In the genomic region with DNA sequence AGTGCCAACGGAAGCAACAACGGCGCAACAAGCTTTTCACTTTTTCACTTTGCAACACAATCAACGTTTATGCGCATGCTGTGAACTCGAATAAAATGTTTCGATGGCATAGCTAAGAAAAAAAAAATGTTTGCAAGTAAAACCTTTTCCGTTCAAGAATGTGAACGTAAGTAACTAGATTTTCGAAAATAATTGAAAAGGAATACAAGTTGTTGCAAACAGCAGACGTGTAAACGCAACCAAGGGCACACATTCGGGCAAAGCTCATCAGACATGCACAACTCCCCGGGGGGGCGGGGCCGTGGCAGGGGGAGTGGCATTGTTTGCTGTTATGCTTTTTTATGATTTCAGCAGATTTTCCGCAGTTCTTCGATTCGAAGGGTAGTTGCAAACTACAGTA, we compare ENCODE assay signal across 5 fruit fly cellular contexts.
A peak's percentile ranks its signal among the peaks of the same experiment; 100 is the strongest.
TF ChIP-seq lines count a peak whose summit lies in the region.

No protein-coding gene starts in this region.

- no peak for TF ChIP-seq CTCF in whole organism, embryonic (GFP tag; optimal IDR thresholded peaks at IDR 0.05; lab: Kevin White, UChicago)

TF ChIP-seq in whole organism, adult, 20 proteins besides CTCF, POLR2A, EP300 and RAD21:
- TF ChIP-seq cnc (optimal IDR thresholded peaks at IDR 0.05; lab: Kevin White, UChicago) (no peak), CG14711 (tag; optimal IDR thresholded peaks at IDR 0.05; lab: Kevin White, UChicago) (peak; percentile 21), tj (GFP tag; optimal IDR thresholded peaks at IDR 0.05; lab: Kevin White, UChicago) (peak; percentile 44), bab1 (GFP tag; optimal IDR thresholded peaks at IDR 0.05; lab: Kevin White, UChicago) (peak; percentile 58)

TF ChIP-seq in whole organism, embryonic, 481 proteins besides CTCF, POLR2A, EP300 and RAD21 (continues in another document):
- TF ChIP-seq CG15601 (tag; optimal IDR thresholded peaks at IDR 0.05; lab: Kevin White, UChicago), result no peak
- peak; percentile 18 for TF ChIP-seq CG12391 (tag; optimal IDR thresholded peaks at IDR 0.05; lab: Kevin White, UChicago)
- TF ChIP-seq zen2 (GFP tag; IDR thresholded peaks at IDR 0.05; lab: Robert Waterston, UW; ENCODE audit: partially characterized antibody), result no peak
- peak; percentile 14 for TF ChIP-seq Hmr (GFP tag; optimal IDR thresholded peaks at IDR 0.05; lab: Kevin White, UChicago)
- TF ChIP-seq Mad (GFP tag; optimal IDR thresholded peaks at IDR 0.05; lab: Kevin White, UChicago), result no peak
- peak; percentile 40 for TF ChIP-seq gem (tag; optimal IDR thresholded peaks at IDR 0.05; lab: Kevin White, UChicago)
- peak; percentile 45 for TF ChIP-seq Drgx (GFP tag; IDR thresholded peaks at IDR 0.05; lab: Robert Waterston, UW)
- TF ChIP-seq gt (GFP tag; IDR thresholded peaks at IDR 0.05; lab: Robert Waterston, UW), result no peak
- TF ChIP-seq lab (GFP tag; optimal IDR thresholded peaks at IDR 0.05; lab: Kevin White, UChicago), result peak; percentile 26
- TF ChIP-seq Dek (tag; optimal IDR thresholded peaks at IDR 0.05; lab: Kevin White, UChicago), result no peak
- peak; percentile 65; the same call in 1 of the 3 replicates for TF ChIP-seq ci (GFP tag; IDR thresholded peaks at IDR 0.05; lab: Robert Waterston, UW)
- no peak for TF ChIP-seq Gug (GFP tag; IDR thresholded peaks at IDR 0.05; lab: Robert Waterston, UW)
- TF ChIP-seq CG17361 (GFP tag; IDR thresholded peaks at IDR 0.05; lab: Robert Waterston, UW), result no peak
- TF ChIP-seq CG13775 (GFP tag; optimal IDR thresholded peaks at IDR 0.05; lab: Kevin White, UChicago), result no peak
- no peak for TF ChIP-seq GATAe (GFP tag; conservative IDR thresholded peaks at IDR 0.05; lab: Robert Waterston, UW)
- no peak for TF ChIP-seq CG1602 (GFP tag; optimal IDR thresholded peaks at IDR 0.05; lab: Kevin White, UChicago)
- peak; percentile 51 for TF ChIP-seq Hr39 (optimal IDR thresholded peaks at IDR 0.05; lab: Kevin White, UChicago)
- peak; percentile 34 for TF ChIP-seq unpg (GFP tag; optimal IDR thresholded peaks at IDR 0.05; lab: Kevin White, UChicago)
- TF ChIP-seq slbo (GFP tag; IDR thresholded peaks at IDR 0.05; lab: Robert Waterston, UW), result no peak
- no peak for TF ChIP-seq CG18476 (GFP tag; optimal IDR thresholded peaks at IDR 0.05; lab: Kevin White, UChicago)
- peak; percentile 25 for TF ChIP-seq dmrt99B (tag; optimal IDR thresholded peaks at IDR 0.05; lab: Kevin White, UChicago)

TF ChIP-seq in whole organism, prepupa, 60 proteins besides CTCF, POLR2A, EP300 and RAD21 (continues in another document):
- TF ChIP-seq CG6163 (GFP tag; IDR thresholded peaks at IDR 0.05; lab: Robert Waterston, UW) (peak; percentile 83), CG11294 (GFP tag; IDR thresholded peaks at IDR 0.05; lab: Robert Waterston, UW) (peak; percentile 23; the same call in 1 of the 2 replicates), CG10631 (GFP tag; optimal IDR thresholded peaks at IDR 0.05; lab: Kevin White, UChicago) (peak; percentile 73), CG6808 (GFP tag; optimal IDR thresholded peaks at IDR 0.05; lab: Kevin White, UChicago) (peak; percentile 10), Gug (GFP tag; IDR thresholded peaks at IDR 0.05; lab: Robert Waterston, UW) (peak; percentile 46; the same call in 1 of the 2 replicates), Ets21C (GFP tag; optimal IDR thresholded peaks at IDR 0.05; lab: Kevin White, UChicago) (peak; percentile 58), CG31627 (GFP tag; optimal IDR thresholded peaks at IDR 0.05; lab: Kevin White, UChicago) (peak; percentile 63), svp (GFP tag; lab: Kevin White, UChicago) (peak; percentile 64), CG7368 (GFP tag; optimal IDR thresholded peaks at IDR 0.05; lab: Kevin White, UChicago) (peak; percentile 59), Lpt (GFP tag; optimal IDR thresholded peaks at IDR 0.05; lab: Kevin White, UChicago) (peak; percentile 63), esn (GFP tag; optimal IDR thresholded peaks at IDR 0.05; lab: Kevin White, UChicago) (peak; percentile 75), cyc (GFP tag; optimal IDR thresholded peaks at IDR 0.05; lab: Kevin White, UChicago) (peak; percentile 60), CG8119 (GFP tag; IDR thresholded peaks at IDR 0.05; lab: Robert Waterston, UW) (peak; percentile 67), Hr39 (GFP tag; optimal IDR thresholded peaks at IDR 0.05; lab: Kevin White, UChicago) (peak; percentile 70), CG8319 (GFP tag; optimal IDR thresholded peaks at IDR 0.05; lab: Kevin White, UChicago) (peak; percentile 49), Eip75B (GFP tag; optimal IDR thresholded peaks at IDR 0.05; lab: Kevin White, UChicago) (peak; percentile 22), CG16779 (tag; optimal IDR thresholded peaks at IDR 0.05; lab: Kevin White, UChicago) (no peak), lz (GFP tag; optimal IDR thresholded peaks at IDR 0.05; lab: Kevin White, UChicago) (peak; percentile 71), CG9139 (GFP tag; optimal IDR thresholded peaks at IDR 0.05; lab: Kevin White, UChicago) (no peak), CG3032 (tag; optimal IDR thresholded peaks at IDR 0.05; lab: Kevin White, UChicago) (peak; percentile 52), Smox (GFP tag; optimal IDR thresholded peaks at IDR 0.05; lab: Kevin White, UChicago) (peak; percentile 60)

TF ChIP-seq in whole organism, pupa, 21 proteins besides CTCF, POLR2A, EP300 and RAD21:
- TF ChIP-seq CG8159 (tag; optimal IDR thresholded peaks at IDR 0.05; lab: Kevin White, UChicago) (peak; percentile 58), EcR (GFP tag; optimal IDR thresholded peaks at IDR 0.05; lab: Kevin White, UChicago) (no peak), CG4496 (GFP tag; IDR thresholded peaks at IDR 0.05; lab: Robert Waterston, UW) (peak; percentile 81), CG9948 (tag; optimal IDR thresholded peaks at IDR 0.05; lab: Kevin White, UChicago) (peak; percentile 71), CG15710 (tag; optimal IDR thresholded peaks at IDR 0.05; lab: Kevin White, UChicago) (peak; percentile 72), CG12605 (GFP tag; IDR thresholded peaks at IDR 0.05; lab: Robert Waterston, UW) (peak; percentile 49; the same call in 1 of the 2 replicates), Ets98B (GFP tag; IDR thresholded peaks at IDR 0.05; lab: Robert Waterston, UW) (peak; percentile 59), Pif1B (GFP tag; optimal IDR thresholded peaks at IDR 0.05; lab: Kevin White, UChicago) (peak; percentile 59), D1 (tag; optimal IDR thresholded peaks at IDR 0.05; lab: Kevin White, UChicago) (peak; percentile 30), Snoo (tag; optimal IDR thresholded peaks at IDR 0.05; lab: Kevin White, UChicago) (peak; percentile 34), CG14655 (GFP tag; optimal IDR thresholded peaks at IDR 0.05; lab: Kevin White, UChicago) (peak; percentile 68), CG34367 (tag; optimal IDR thresholded peaks at IDR 0.05; lab: Kevin White, UChicago) (peak; percentile 62), gl (tag; optimal IDR thresholded peaks at IDR 0.05; lab: Kevin White, UChicago) (peak; percentile 17), CG13204 (GFP tag; optimal IDR thresholded peaks at IDR 0.05; lab: Kevin White, UChicago) (no peak), Pif1A (GFP tag; optimal IDR thresholded peaks at IDR 0.05; lab: Kevin White, UChicago) (peak; percentile 70), fd96Ca (GFP tag; IDR thresholded peaks at IDR 0.05; lab: Robert Waterston, UW) (peak; percentile 78), CG8301 (tag; optimal IDR thresholded peaks at IDR 0.05; lab: Kevin White, UChicago) (peak; percentile 52), CG32121 (GFP tag; IDR thresholded peaks at IDR 0.05; lab: Robert Waterston, UW) (0 out of 2 replicates have a peak, but pooled peaks have one; percentile 18), CG10348 (GFP tag; IDR thresholded peaks at IDR 0.05; lab: Robert Waterston, UW) (no peak), rn (GFP tag; IDR thresholded peaks at IDR 0.05; lab: Robert Waterston, UW) (0 out of 2 replicates have a peak, but pooled peaks have one; percentile 22), CG17806 (tag; optimal IDR thresholded peaks at IDR 0.05; lab: Kevin White, UChicago) (peak; percentile 67)

TF ChIP-seq in whole organism, wandering third instar larva, 38 proteins besides CTCF, POLR2A, EP300 and RAD21 (continues in another document):
- no peak for TF ChIP-seq GATAd (GFP tag; optimal IDR thresholded peaks at IDR 0.05; lab: Kevin White, UChicago)
- TF ChIP-seq Mio (GFP tag; optimal IDR thresholded peaks at IDR 0.05; lab: Kevin White, UChicago), result no peak
- peak; percentile 30 for TF ChIP-seq fru (GFP tag; optimal IDR thresholded peaks at IDR 0.05; lab: Kevin White, UChicago)
- no peak for TF ChIP-seq dsf (GFP tag; optimal IDR thresholded peaks at IDR 0.05; lab: Kevin White, UChicago; ENCODE audit: borderline replicate concordance)
- no peak for TF ChIP-seq Hr78 (GFP tag; optimal IDR thresholded peaks at IDR 0.05; lab: Kevin White, UChicago)
- TF ChIP-seq h (GFP tag; optimal IDR thresholded peaks at IDR 0.05; lab: Kevin White, UChicago), result peak; percentile 75
- no peak for TF ChIP-seq CG32264 (GFP tag; optimal IDR thresholded peaks at IDR 0.05; lab: Kevin White, UChicago)
- no peak for TF ChIP-seq N (GFP tag; optimal IDR thresholded peaks at IDR 0.05; lab: Kevin White, UChicago)
- peak; percentile 77 for TF ChIP-seq rgr (GFP tag; optimal IDR thresholded peaks at IDR 0.05; lab: Kevin White, UChicago)
- TF ChIP-seq Abd-B (GFP tag; optimal IDR thresholded peaks at IDR 0.05; lab: Kevin White, UChicago), result no peak
- TF ChIP-seq CrebA (GFP tag; optimal IDR thresholded peaks at IDR 0.05; lab: Kevin White, UChicago; ENCODE audit: borderline replicate concordance), result no peak
- TF ChIP-seq Myc (optimal IDR thresholded peaks at IDR 0.05; lab: Kevin White, UChicago), result no peak
- TF ChIP-seq sage (GFP tag; optimal IDR thresholded peaks at IDR 0.05; lab: Kevin White, UChicago), result no peak
- peak; percentile 48 for TF ChIP-seq psq (GFP tag; optimal IDR thresholded peaks at IDR 0.05; lab: Kevin White, UChicago)
- TF ChIP-seq woc (GFP tag; optimal IDR thresholded peaks at IDR 0.05; lab: Kevin White, UChicago), result no peak
- no peak for TF ChIP-seq pan (optimal IDR thresholded peaks at IDR 0.05; lab: Kevin White, UChicago)
- TF ChIP-seq Sp1 (GFP tag; optimal IDR thresholded peaks at IDR 0.05; lab: Kevin White, UChicago), result peak; percentile 58
- peak; percentile 57 for TF ChIP-seq Hnf4 (GFP tag; optimal IDR thresholded peaks at IDR 0.05; lab: Kevin White, UChicago)
- no peak for TF ChIP-seq Dif (GFP tag; optimal IDR thresholded peaks at IDR 0.05; lab: Kevin White, UChicago; ENCODE audit: partially characterized antibody)
- no peak for TF ChIP-seq Rel (GFP tag; optimal IDR thresholded peaks at IDR 0.05; lab: Kevin White, UChicago)
- TF ChIP-seq Rel (tag; optimal IDR thresholded peaks at IDR 0.05; lab: Kevin White, UChicago), result no peak
- TF ChIP-seq CG9705 (GFP tag; optimal IDR thresholded peaks at IDR 0.05; lab: Kevin White, UChicago), result no peak
- no peak for TF ChIP-seq jim (GFP tag; optimal IDR thresholded peaks at IDR 0.05; lab: Kevin White, UChicago)
- TF ChIP-seq tai (GFP tag; optimal IDR thresholded peaks at IDR 0.05; lab: Kevin White, UChicago), result peak; percentile 33
- TF ChIP-seq sv (GFP tag; optimal IDR thresholded peaks at IDR 0.05; lab: Kevin White, UChicago), result no peak
- peak; percentile 20 for TF ChIP-seq brk (GFP tag; optimal IDR thresholded peaks at IDR 0.05; lab: Kevin White, UChicago)
- TF ChIP-seq dmrt93B (GFP tag; optimal IDR thresholded peaks at IDR 0.05; lab: Kevin White, UChicago), result peak; percentile 20
- peak; percentile 71 for TF ChIP-seq OdsH (GFP tag; optimal IDR thresholded peaks at IDR 0.05; lab: Kevin White, UChicago)
